Fruit fly (Drosophila melanogaster) S2 (cell line): ENCODE results near the gene spd-2.

ENCODE experiments used
- CG8478 ChIP-seq: fragments of >200 bp; optimal IDR thresholded peaks from 2 replicates; lab custom pipeline; 2018
- CTCF ChIP-seq, 2 experiments: fragments of >200 bp; optimal IDR thresholded peaks; 2 replicates each; lab custom pipeline; 2018

DNA sequence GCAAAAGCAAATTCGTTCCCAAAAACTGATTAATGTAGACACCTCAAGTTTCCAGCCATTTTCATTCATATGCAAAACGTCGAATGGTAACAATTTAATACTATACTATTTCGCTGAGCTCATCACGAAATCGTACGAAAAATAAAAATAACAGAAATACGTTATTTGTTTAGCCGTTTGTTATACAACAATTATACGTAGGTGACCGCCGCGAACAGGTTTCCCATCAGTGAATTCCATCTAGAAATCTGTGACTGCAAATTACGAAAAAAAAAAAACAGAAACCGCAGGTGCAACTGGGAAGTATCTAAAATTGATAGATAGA is 23.1 kb downstream of the spd-2 start:
- TF ChIP-seq CTCF (optimal IDR thresholded peaks at IDR 0.05; lab: Kevin White, UChicago) (no peak), CG8478 (no peak)
